Fruit fly (Drosophila melanogaster): ENCODE results near the gene CG32984.

CG32984 gene

DNA sequence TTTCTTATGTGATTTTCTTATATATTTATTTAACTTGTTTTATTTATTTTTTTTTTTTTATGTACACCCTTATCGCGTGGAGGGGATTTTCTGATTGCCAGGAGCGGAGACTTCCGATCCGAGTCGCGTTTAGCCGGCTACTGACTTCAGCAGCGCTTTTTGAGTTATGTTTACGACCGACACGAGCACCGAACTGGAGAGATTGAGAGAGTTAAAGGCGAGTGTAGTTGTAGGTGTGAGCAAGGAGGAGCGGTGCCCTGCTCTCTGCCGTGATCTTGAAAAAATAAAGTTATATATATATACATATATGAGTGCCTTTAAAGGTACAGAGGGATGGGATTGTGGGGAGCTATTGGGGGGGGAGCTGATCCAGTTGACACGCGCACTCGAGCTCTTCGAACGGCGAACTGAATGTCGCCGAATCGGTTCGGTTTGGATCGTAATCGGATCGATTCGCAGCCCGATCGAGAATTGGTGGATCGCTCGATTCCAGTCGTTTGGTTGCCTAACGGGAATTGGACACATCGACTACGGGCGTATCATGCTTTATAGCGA is 24.4 kb downstream of the CG32984 start, which contains the start of gene rost:
Gene rost (minus strand): TSS at position 503 of the 555 bp plus-strand sequence.
- no peak for TF ChIP-seq CG12605 (GFP tag; IDR thresholded peaks at IDR 0.05)
- TF ChIP-seq fd96Ca (GFP tag; IDR thresholded peaks at IDR 0.05): no peak; the same call in 2 of the 3 replicates
- no peak for TF ChIP-seq Ets98B (GFP tag; IDR thresholded peaks at IDR 0.05)
- peak; percentile 26 for TF ChIP-seq CG15710 (tag; optimal IDR thresholded peaks at IDR 0.05)
- TF ChIP-seq Pif1B (GFP tag; optimal IDR thresholded peaks at IDR 0.05): peak; percentile 65
- TF ChIP-seq CG4496 (GFP tag; IDR thresholded peaks at IDR 0.05): peak; percentile 38; the same call in 1 of the 3 replicates
- no peak for TF ChIP-seq CG9948 (tag; optimal IDR thresholded peaks at IDR 0.05)
- TF ChIP-seq D1 (tag; optimal IDR thresholded peaks at IDR 0.05): no peak
- peak; percentile 9 for TF ChIP-seq CG34367 (tag; optimal IDR thresholded peaks at IDR 0.05)
- no peak for TF ChIP-seq CG8301 (tag; optimal IDR thresholded peaks at IDR 0.05)
- no peak for TF ChIP-seq rn (GFP tag; IDR thresholded peaks at IDR 0.05)
- TF ChIP-seq EcR (GFP tag; optimal IDR thresholded peaks at IDR 0.05): peak; percentile 72
- TF ChIP-seq Snoo (tag; optimal IDR thresholded peaks at IDR 0.05): no peak
- peak; percentile 55 for TF ChIP-seq CG13204 (GFP tag; optimal IDR thresholded peaks at IDR 0.05)
- peak; percentile 34 for TF ChIP-seq CG8159 (tag; optimal IDR thresholded peaks at IDR 0.05)
- no peak for TF ChIP-seq CG32121 (GFP tag; IDR thresholded peaks at IDR 0.05)
- no peak for TF ChIP-seq CG14655 (GFP tag; optimal IDR thresholded peaks at IDR 0.05)
- no peak for TF ChIP-seq CG17806 (tag; optimal IDR thresholded peaks at IDR 0.05)
- TF ChIP-seq CG10348 (GFP tag; IDR thresholded peaks at IDR 0.05): no peak
- TF ChIP-seq Pif1A (GFP tag; optimal IDR thresholded peaks at IDR 0.05): peak; percentile 7
- no peak for TF ChIP-seq gl (tag; optimal IDR thresholded peaks at IDR 0.05)

DNA sequence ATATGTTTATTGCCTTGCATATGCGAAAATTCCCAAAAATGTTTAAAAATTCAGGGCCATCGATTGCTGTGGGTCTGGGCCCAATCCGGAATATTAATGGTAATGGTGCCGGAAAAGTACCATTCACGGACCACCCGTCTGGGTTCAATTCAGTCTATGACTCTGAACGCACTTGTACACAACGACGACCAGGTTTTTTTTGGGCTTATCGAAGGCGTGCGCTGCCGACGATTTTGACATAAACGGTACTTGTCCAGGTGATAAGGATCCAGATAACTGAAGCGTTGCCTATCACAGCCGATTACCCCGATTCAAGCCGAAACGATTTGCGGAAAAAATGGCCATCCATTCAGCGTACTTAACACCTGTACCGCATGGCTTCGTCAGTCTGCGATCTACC is 26.8 kb downstream of the CG32984 start, which contains the start of gene CG9555:
Gene CG9555 (plus strand): TSS at position 153 of the 400 bp plus-strand sequence.
- no peak for TF ChIP-seq Ets98B (GFP tag; IDR thresholded peaks at IDR 0.05)

DNA sequence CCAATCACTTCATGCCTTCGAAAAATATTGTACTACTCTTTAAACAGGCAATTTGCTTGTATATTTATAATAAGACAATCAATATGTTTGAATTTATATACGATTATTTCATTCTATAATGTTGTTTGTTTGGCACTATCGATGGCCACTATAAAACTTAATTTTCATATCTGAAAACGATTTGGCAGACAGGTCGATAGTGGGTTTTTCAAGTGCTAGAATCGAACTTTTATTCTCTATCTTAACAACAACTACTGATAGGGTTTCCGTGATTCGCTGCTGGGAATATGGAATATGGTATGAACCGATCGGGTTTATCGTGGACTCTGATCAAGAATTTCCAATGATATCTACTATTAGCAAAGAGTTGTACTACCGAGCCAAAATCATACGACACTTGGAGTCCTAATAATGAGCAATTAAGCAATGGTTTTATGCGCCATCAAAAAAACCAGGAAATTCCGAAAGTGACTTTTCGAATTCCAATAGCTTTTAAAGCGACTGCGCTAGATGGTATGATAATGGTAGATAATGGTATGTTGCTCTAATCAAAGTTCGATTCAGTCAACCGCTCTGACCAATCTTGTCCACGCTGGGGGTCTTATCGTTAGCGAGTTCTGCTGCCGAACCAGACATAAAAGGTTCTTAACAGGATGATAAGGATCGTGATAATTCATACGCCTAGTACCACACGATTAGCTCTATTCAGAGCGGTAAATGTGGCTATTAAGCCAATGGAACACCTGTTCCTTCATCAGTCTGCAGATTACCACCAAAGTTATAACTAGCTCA is 29.1 kb downstream of the CG32984 start, which contains the start of gene CG17906:
Gene CG17906 (plus strand): TSS at position 742 of the 792 bp plus-strand sequence.
- TF ChIP-seq CG15710 (tag; optimal IDR thresholded peaks at IDR 0.05): no peak
- TF ChIP-seq D1 (tag; optimal IDR thresholded peaks at IDR 0.05): no peak
- no peak for TF ChIP-seq CG14655 (GFP tag; optimal IDR thresholded peaks at IDR 0.05)

DNA sequence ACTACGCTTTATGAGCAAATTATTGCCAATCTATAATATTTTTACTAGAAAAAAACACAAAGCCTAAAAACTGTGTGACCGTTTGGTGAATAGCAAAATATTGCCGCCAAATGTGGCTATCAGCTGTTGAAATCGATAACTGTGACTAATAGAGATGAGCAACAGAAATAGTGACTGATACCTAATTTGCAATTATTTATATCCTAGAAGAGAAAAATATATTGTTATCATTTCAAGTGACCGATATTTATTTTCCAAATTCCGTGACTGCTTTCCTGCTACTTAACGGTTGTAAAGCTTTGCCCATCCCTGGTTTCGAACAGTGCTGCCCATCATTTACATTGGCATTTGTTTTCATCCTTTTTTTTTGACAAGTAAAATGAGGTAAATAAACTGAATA is 32.5 kb downstream of the CG32984 start, which contains the start of the genes alien and CG18661:
Gene alien (minus strand): TSS at position 95 of the 400 bp plus-strand sequence.
Gene CG18661 (plus strand): TSS at position 321 of the 400 bp plus-strand sequence.
- TF ChIP-seq CG15710 (tag; optimal IDR thresholded peaks at IDR 0.05) (peak; percentile 71), D1 (tag; optimal IDR thresholded peaks at IDR 0.05) (no peak), Pif1A (GFP tag; optimal IDR thresholded peaks at IDR 0.05) (peak; percentile 95), rn (GFP tag; IDR thresholded peaks at IDR 0.05) (peak; percentile 92), CG8159 (tag; optimal IDR thresholded peaks at IDR 0.05) (peak; percentile 73), fd96Ca (GFP tag; IDR thresholded peaks at IDR 0.05) (peak; percentile 95), Ets98B (GFP tag; IDR thresholded peaks at IDR 0.05) (peak; percentile 93), Snoo (tag; optimal IDR thresholded peaks at IDR 0.05) (peak; percentile 96), gl (tag; optimal IDR thresholded peaks at IDR 0.05) (peak; percentile 31), CG12605 (GFP tag; IDR thresholded peaks at IDR 0.05) (peak; percentile 74), CG17806 (tag; optimal IDR thresholded peaks at IDR 0.05) (peak; percentile 50), Pif1B (GFP tag; optimal IDR thresholded peaks at IDR 0.05) (no peak), CG13204 (GFP tag; optimal IDR thresholded peaks at IDR 0.05) (no peak), CG9948 (tag; optimal IDR thresholded peaks at IDR 0.05) (peak; percentile 53), CG8301 (tag; optimal IDR thresholded peaks at IDR 0.05) (peak; percentile 60), CG14655 (GFP tag; optimal IDR thresholded peaks at IDR 0.05) (peak; percentile 77), CG10348 (GFP tag; IDR thresholded peaks at IDR 0.05) (peak; percentile 92), CG32121 (GFP tag; IDR thresholded peaks at IDR 0.05) (peak; percentile 88), EcR (GFP tag; optimal IDR thresholded peaks at IDR 0.05) (no peak), CG4496 (GFP tag; IDR thresholded peaks at IDR 0.05) (peak; percentile 94), CG34367 (tag; optimal IDR thresholded peaks at IDR 0.05) (peak; percentile 50)

DNA sequence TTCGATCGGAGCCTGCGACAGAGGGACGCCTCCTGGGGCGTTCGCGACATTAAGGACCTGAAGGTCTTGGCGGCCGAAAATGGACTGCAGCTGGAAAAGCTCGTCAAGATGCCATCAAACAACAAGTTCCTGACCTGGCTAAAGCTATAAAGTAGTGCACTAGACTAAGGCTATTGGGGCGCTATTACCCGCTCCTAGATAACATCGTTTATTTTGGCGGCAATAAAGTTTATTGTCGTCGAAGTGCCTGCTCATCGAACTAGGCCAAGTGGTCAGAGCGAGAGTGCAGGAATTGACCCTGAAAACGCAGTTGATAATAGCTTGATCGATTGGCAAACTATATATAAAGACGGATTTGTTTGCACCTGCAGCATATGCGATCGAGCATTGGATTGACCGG is 33.5 kb downstream of the CG32984 start, which contains the start of gene Try29F:
Gene Try29F (plus strand): TSS at position 301 of the 400 bp plus-strand sequence.
- no peak for TF ChIP-seq CG17806 (tag; optimal IDR thresholded peaks at IDR 0.05)
- no peak for TF ChIP-seq CG8159 (tag; optimal IDR thresholded peaks at IDR 0.05)
- no peak for TF ChIP-seq rn (GFP tag; IDR thresholded peaks at IDR 0.05)
- no peak for TF ChIP-seq fd96Ca (GFP tag; IDR thresholded peaks at IDR 0.05)
- TF ChIP-seq CG10348 (GFP tag; IDR thresholded peaks at IDR 0.05): no peak

DNA sequence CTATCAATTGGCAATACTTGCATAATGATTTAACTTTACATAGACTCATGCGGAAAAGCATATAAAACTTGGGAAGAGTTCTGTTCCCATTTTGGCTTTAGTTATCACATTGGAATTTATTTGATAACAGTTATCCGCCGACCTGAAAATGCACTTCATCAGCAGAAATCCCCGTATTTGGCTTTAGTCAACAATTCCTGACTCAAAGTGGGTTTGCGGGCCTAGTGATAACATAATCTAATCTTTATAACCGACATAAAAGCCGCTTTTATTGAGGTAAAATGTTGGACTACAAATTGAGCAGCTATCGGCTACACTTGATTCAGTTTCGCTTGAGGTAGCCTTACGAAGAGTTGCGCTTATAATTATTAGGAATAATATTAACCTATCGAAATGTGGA is 45.5 kb downstream of the CG32984 start, which contains the start of gene CG9568:
Gene CG9568 (plus strand): TSS at position 317 of the 400 bp plus-strand sequence.
- TF ChIP-seq CG9948 (tag; optimal IDR thresholded peaks at IDR 0.05): no peak

Measured in whole organism, pupa.